Worm (Caenorhabditis elegans) whole organism, L1 larva: ENCODE data around the gene F36H12.3.
"Not testable (repeated sequence)": the region's sequence is repeated elsewhere in the genome, so short reads cannot be mapped to it uniquely, and the experiment has no call there.

Source experiments
- C16A3.4 ChIP-seq: fragments of 150-350 bp; optimal IDR thresholded peaks from 2 replicates; lab custom pipeline; 2014; ENCODE audit warnings: missing biosample characterization, missing genetic modification characterization
- Y116A8C.19 ChIP-seq: sonication (generic microtip); optimal IDR thresholded peaks from 2 replicates; lab custom pipeline; 2016; ENCODE audit warnings: missing compliant biosample characterization, missing genetic modification characterization, borderline replicate concordance
- alr-1 ChIP-seq: fragments of 200-800 bp; sonication (Bioruptor generic); optimal IDR thresholded peaks from 2 replicates; lab custom pipeline; 2018; ENCODE audit warnings: borderline replicate concordance, mild to moderate bottlenecking, missing genetic modification characterization, missing compliant biosample characterization
- ceh-82 ChIP-seq, 3 experiments: fragments of 150-350 bp in 1 of 3; sonication (generic microtip) in 2 of 3; optimal IDR thresholded peaks; 2 replicates each; lab custom pipeline; 2014 to 2017; ENCODE audit warnings: missing biosample characterization in 3 of 3, missing genetic modification characterization in 3 of 3
- dsc-1 ChIP-seq: sonication (generic microtip); optimal IDR thresholded peaks from 2 replicates; lab custom pipeline; 2016; ENCODE audit warnings: mild to moderate bottlenecking, missing genetic modification characterization, missing compliant biosample characterization
- efl-1 ChIP-seq, 4 experiments: fragments of 150-350 bp; optimal IDR thresholded peaks in 3 of 4; peaks in 1 of 4; 1 replicate in 1 of 4; 2 replicates in 3 of 4; lab custom pipeline; 2014; ENCODE audit warnings: missing biosample characterization in 2 of 4, missing genetic modification characterization in 2 of 4, missing genetic modification reagents in 2 of 4
- elt-2 ChIP-seq: sonication (generic microtip); optimal IDR thresholded peaks from 2 replicates; lab custom pipeline; 2016; ENCODE audit warnings: missing genetic modification characterization, mild to moderate bottlenecking, inconsistent platforms, missing compliant biosample characterization, missing genetic modification reagents
- elt-3 ChIP-seq, 6 experiments: fragments of 150-350 bp in 1 of 6; sonication (generic microtip); optimal IDR thresholded peaks; 2 replicates each; lab custom pipeline; 2017 to 2018; ENCODE audit warnings: missing biosample characterization in 6 of 6, missing genetic modification characterization in 6 of 6, inconsistent platforms in 1 of 6
- fkh-10 ChIP-seq: sonication (generic microtip); optimal IDR thresholded peaks from 2 replicates; lab custom pipeline; 2017; ENCODE audit warnings: missing biosample characterization, missing genetic modification reagents, missing genetic modification characterization
- fkh-8 ChIP-seq: sonication (generic microtip); optimal IDR thresholded peaks from 2 replicates; lab custom pipeline; 2016; ENCODE audit warnings: mild to moderate bottlenecking, missing genetic modification characterization, missing compliant biosample characterization
- fos-1 ChIP-seq: fragments of 150-350 bp; optimal IDR thresholded peaks from 2 replicates; lab custom pipeline; 2014; ENCODE audit warnings: missing biosample characterization, missing genetic modification characterization
- grh-1 ChIP-seq: fragments of 200-800 bp; sonication (Bioruptor generic); IDR thresholded peaks from 2 replicates; pipeline ENCODE4 v1.3.6; 2022; ENCODE audit warnings: missing genetic modification reagents, missing genetic modification characterization, missing compliant biosample characterization
- jun-1 ChIP-seq: fragments of 150-350 bp; optimal IDR thresholded peaks from 2 replicates; lab custom pipeline; 2014; ENCODE audit warnings: missing biosample characterization, missing genetic modification reagents, missing genetic modification characterization
- lin-15B ChIP-seq: fragments of 150-350 bp; sonication (generic microtip); optimal IDR thresholded peaks from 3 replicates; lab custom pipeline; 2014; ENCODE audit warnings: missing biosample characterization, missing genetic modification characterization
- lir-3 ChIP-seq: sonication (generic microtip); optimal IDR thresholded peaks from 2 replicates; lab custom pipeline; 2016; ENCODE audit warnings: mild to moderate bottlenecking, missing genetic modification characterization, moderate library complexity, missing compliant biosample characterization; ENCODE audit not compliant: poor library complexity
- mdl-1 ChIP-seq, 2 experiments: fragments of 150-350 bp; optimal IDR thresholded peaks; 2 replicates each; lab custom pipeline; 2014 to 2017; ENCODE audit warnings: missing biosample characterization in 2 of 2, missing genetic modification characterization in 2 of 2, inconsistent platforms in 1 of 2
- mef-2 ChIP-seq: fragments of 150-350 bp; optimal IDR thresholded peaks from 2 replicates; lab custom pipeline; 2014; ENCODE audit warnings: missing biosample characterization, missing genetic modification characterization
- mep-1 ChIP-seq: fragments of 150-350 bp; optimal IDR thresholded peaks from 2 replicates; lab custom pipeline; 2014; ENCODE audit warnings: missing biosample characterization, missing genetic modification characterization
- nhr-19 ChIP-seq: fragments of 200-800 bp; sonication (Bioruptor generic); conservative IDR thresholded peaks from 2 replicates; pipeline ENCODE4 v1.3.6; 2022; ENCODE audit warnings: missing genetic modification characterization, missing compliant biosample characterization
- nhr-28 ChIP-seq: fragments of 150-350 bp; optimal IDR thresholded peaks from 2 replicates; lab custom pipeline; 2014; ENCODE audit warnings: missing biosample characterization, missing genetic modification characterization
- nhr-47 ChIP-seq: sonication (generic microtip); optimal IDR thresholded peaks from 2 replicates; lab custom pipeline; 2016; ENCODE audit warnings: mild to moderate bottlenecking, missing genetic modification characterization, moderate library complexity, missing compliant biosample characterization
- nhr-71 ChIP-seq: sonication (generic microtip); optimal IDR thresholded peaks from 2 replicates; lab custom pipeline; 2016; ENCODE audit warnings: mild to moderate bottlenecking, missing genetic modification characterization, moderate library complexity, missing compliant biosample characterization
- nhr-90 ChIP-seq: sonication (generic microtip); optimal IDR thresholded peaks from 2 replicates; lab custom pipeline; 2016; ENCODE audit warnings: mild to moderate bottlenecking, missing genetic modification characterization, missing compliant biosample characterization; ENCODE audit not compliant: poor library complexity
- pag-3 ChIP-seq: sonication (generic microtip); optimal IDR thresholded peaks from 2 replicates; lab custom pipeline; 2017; ENCODE audit warnings: missing genetic modification characterization, mild to moderate bottlenecking, missing compliant biosample characterization, antibody characterized with exemption, borderline replicate concordance; ENCODE audit not compliant: insufficient read depth
- pax-3 ChIP-seq: fragments of 200-800 bp; sonication (Bioruptor generic); optimal IDR thresholded peaks from 2 replicates; lab custom pipeline; 2018; ENCODE audit warnings: mild to moderate bottlenecking, missing genetic modification characterization, moderate library complexity, missing compliant biosample characterization
- rnt-1 ChIP-seq: sonication (generic microtip); optimal IDR thresholded peaks from 2 replicates; lab custom pipeline; 2016; ENCODE audit warnings: mild to moderate bottlenecking, missing genetic modification characterization, moderate library complexity, missing compliant biosample characterization
- snpc-4 ChIP-seq: fragments of 150-350 bp; optimal IDR thresholded peaks from 2 replicates; lab custom pipeline; 2014; ENCODE audit warnings: missing biosample characterization, missing genetic modification characterization
- sox-4 ChIP-seq: sonication (generic microtip); optimal IDR thresholded peaks from 2 replicates; lab custom pipeline; 2016; ENCODE audit warnings: missing genetic modification characterization, missing compliant biosample characterization
- sptf-1 ChIP-seq: fragments of 150-350 bp; optimal IDR thresholded peaks from 2 replicates; lab custom pipeline; 2014; ENCODE audit warnings: missing biosample characterization, missing genetic modification characterization
- sup-37 ChIP-seq: fragments of 200-800 bp; sonication (Bioruptor generic); optimal IDR thresholded peaks from 2 replicates; lab custom pipeline; 2018; ENCODE audit warnings: mild to moderate bottlenecking, missing genetic modification characterization, missing compliant biosample characterization
- tlp-1 ChIP-seq: fragments of 150-350 bp; optimal IDR thresholded peaks from 2 replicates; lab custom pipeline; 2014; ENCODE audit warnings: missing biosample characterization, missing genetic modification characterization
- unc-62 ChIP-seq: fragments of 150-350 bp; optimal IDR thresholded peaks from 2 replicates; lab custom pipeline; 2014; ENCODE audit warnings: missing biosample characterization, missing genetic modification reagents, missing genetic modification characterization
- unc-98 ChIP-seq: fragments of 200-800 bp; sonication (Bioruptor generic); IDR thresholded peaks from 2 replicates; pipeline ENCODE4 v1.3.6; 2022; ENCODE audit warnings: missing genetic modification characterization, missing compliant biosample characterization
- xbp-1 ChIP-seq: sonication (generic microtip); optimal IDR thresholded peaks from 2 replicates; lab custom pipeline; 2016; ENCODE audit warnings: missing genetic modification characterization, missing compliant biosample characterization
- zag-1 ChIP-seq: fragments of 150-350 bp; optimal IDR thresholded peaks from 2 replicates; lab custom pipeline; 2014; ENCODE audit warnings: missing biosample characterization, missing genetic modification characterization
- zip-4 ChIP-seq: fragments of 200-800 bp; sonication (Bioruptor generic); optimal IDR thresholded peaks from 2 replicates; lab custom pipeline; 2018; ENCODE audit warnings: mild to moderate bottlenecking, missing genetic modification characterization, moderate library complexity, missing compliant biosample characterization
- ztf-11 ChIP-seq, 2 experiments: sonication (generic microtip); optimal IDR thresholded peaks; 2 replicates each; lab custom pipeline; 2016 to 2017; ENCODE audit warnings: missing genetic modification characterization in 2 of 2, missing biosample characterization in 1 of 2, missing compliant biosample characterization in 1 of 2
- ztf-4 ChIP-seq: fragments of 150-350 bp; optimal IDR thresholded peaks from 2 replicates; lab custom pipeline; 2014; ENCODE audit warnings: missing biosample characterization, missing genetic modification characterization

F36H12.3 gene

DNA sequence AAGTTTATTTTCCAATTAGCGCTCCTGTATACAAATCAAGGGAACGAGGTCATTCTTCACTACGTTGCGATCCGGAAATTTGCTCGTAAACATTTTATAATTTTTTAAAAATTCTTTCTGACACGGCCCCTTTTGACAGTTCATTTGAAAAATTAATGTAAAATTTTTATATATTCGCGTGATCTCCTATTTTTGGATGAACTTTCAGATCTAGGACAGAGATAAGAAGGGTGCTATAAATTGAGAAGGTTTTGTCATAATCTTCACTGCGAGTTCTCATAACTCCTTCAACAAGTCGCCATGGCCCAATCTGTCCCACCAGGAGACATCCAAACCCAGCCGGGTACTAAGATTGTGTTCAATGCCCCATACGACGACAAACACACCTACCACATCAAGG is 12.3 kb upstream of the F36H12.3 start, which contains the start of gene msp-19:
msp-19 (plus strand) TSS at position 301 of the 400 bp plus-strand sequence.
- not testable (repeated sequence) for TF ChIP-seq mef-2 (tag; lab: Kevin White, UChicago); unc-98 (GFP tag; lab: Robert Waterston, UW); dsc-1 (tag; lab: Kevin White, UChicago)

DNA sequence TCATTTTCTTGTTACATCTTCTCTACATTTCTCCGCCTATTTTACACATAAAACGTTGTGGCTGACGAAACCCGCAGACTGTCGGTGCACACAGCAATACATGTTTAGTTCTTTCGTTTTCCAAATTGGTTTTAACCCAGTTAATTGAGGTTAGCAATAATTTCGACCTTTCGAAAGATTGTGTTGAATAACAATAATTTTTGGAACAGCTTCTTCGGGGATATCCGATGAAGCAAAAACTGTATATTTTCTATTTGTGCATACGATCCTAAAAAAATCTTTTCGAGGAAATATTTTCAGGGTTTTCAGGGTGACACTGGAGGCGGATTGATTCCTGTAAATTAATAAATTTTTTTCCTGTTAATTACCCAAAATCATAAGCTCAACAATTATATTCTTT is 10.8 kb upstream of the F36H12.3 start:
- TF ChIP-seq nhr-19 (GFP tag; lab: Robert Waterston, UW) = peak; percentile 52

DNA sequence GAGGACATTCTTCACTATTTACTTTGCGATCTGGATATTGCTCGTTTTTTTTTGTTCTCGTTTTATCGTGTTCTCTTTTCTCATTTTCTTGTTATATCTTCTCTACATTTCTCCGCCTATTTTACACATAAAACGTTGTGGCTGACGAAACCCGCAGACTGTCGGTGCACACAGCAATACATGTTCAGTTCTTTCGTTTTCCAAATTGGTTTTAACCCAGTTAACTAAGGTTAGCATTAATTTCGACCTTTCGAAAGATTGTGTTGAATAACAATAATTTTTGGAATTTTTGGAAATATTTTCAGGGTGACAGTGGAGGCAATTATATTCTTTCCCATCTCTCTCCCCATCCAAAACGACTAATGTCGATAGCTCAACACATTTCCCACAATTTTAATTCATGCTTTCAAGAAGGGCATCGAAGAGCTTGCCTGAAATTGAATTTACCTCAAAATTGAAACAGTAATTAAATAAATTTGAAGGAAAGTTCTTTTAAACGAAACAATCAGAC is 7.9 kb upstream of the F36H12.3 start:
- TF ChIP-seq snpc-4 = peak; percentile 85
- TF ChIP-seq nhr-19 (GFP tag; lab: Robert Waterston, UW) = peak; percentile 70
- TF ChIP-seq elt-2 (tag; lab: Kevin White, UChicago) = peak; percentile 1
- TF ChIP-seq nhr-47 (tag; lab: Kevin White, UChicago) = peak; percentile 25

DNA sequence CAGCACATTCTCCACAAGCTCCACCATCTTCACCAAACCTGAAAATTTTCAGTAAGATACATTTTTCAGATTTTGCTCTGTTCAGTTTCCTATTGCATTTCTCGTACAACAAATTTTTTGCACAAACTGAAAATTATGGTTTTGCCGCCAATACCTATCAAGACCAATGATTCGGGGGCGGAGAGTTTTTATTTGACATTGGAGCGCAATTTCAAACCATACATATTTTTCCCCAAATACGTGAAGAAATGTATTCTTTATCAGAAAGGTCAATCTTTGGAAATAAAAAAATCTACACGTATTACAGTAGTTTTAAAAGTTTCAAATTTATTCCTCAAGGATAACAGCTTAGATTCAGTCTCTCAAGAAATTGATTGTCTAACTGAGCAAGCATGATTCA is 6.1 kb upstream of the F36H12.3 start, which contains the start of gene F36H12.5:
F36H12.5 (plus strand) TSS at position 301 of the 400 bp plus-strand sequence.
- no peak for TF ChIP-seq fos-1 (tag; lab: Kevin White, UChicago)
- no peak for TF ChIP-seq grh-1 (GFP tag; lab: Robert Waterston, UW)
- no peak for TF ChIP-seq mep-1 (tag; lab: Kevin White, UChicago)
- TF ChIP-seq nhr-71 (tag; lab: Kevin White, UChicago) = no peak
- TF ChIP-seq ztf-11 (tag; optimal IDR thresholded peaks at IDR 0.05; lab: Kevin White, UChicago) = no peak
- TF ChIP-seq lir-3 (tag; lab: Kevin White, UChicago) = no peak
- TF ChIP-seq sup-37 = no peak
- TF ChIP-seq rnt-1 (tag; lab: Kevin White, UChicago) = no peak
- TF ChIP-seq xbp-1 = no peak
- no peak for TF ChIP-seq tlp-1 (tag; lab: Kevin White, UChicago)
- no peak for TF ChIP-seq alr-1
- TF ChIP-seq sptf-1 (tag; lab: Kevin White, UChicago) = no peak
- no peak for TF ChIP-seq nhr-28 (tag; lab: Kevin White, UChicago)
- no peak for TF ChIP-seq sox-4
- no peak for TF ChIP-seq ceh-82 (tag; optimal IDR thresholded peaks at IDR 0.05; lab: Kevin White, UChicago)
- no peak for TF ChIP-seq mdl-1 (tag; optimal IDR thresholded peaks at IDR 0.05; lab: Kevin White, UChicago)
- TF ChIP-seq, all 84 proteins: peak for 0

DNA sequence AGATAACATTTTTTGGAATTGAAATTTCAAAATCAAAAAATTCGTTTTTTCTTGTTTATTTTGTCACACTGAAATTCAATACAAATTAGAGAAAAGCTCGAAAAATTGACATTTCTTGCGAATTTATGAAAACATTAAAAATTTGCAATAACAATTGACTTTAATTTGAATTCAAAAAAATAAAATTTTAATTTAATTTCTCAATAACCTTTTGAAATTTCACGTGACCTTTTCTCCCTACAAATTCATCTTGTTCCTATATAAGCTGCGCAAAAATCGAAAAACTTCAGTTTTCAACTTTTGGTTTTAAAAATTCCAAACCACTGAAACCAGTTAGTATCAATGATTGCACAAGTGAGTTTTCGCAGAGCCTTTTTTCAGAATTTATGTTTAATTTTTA is 3.8 kb upstream of the F36H12.3 start, which contains the start of gene F36H12.4:
F36H12.4 (plus strand) TSS at position 301 of the 400 bp plus-strand sequence.
- TF ChIP-seq efl-1 (optimal IDR thresholded peaks at IDR 0.05; lab: Kevin White, UChicago) (no peak), efl-1 (GFP tag; optimal IDR thresholded peaks at IDR 0.05 in 1 of 2; lab: Kevin White, UChicago) (peak in 1 of 2 experiments; percentile 74), xbp-1 (no peak)
- TF ChIP-seq, all 84 proteins: peak for 1

DNA sequence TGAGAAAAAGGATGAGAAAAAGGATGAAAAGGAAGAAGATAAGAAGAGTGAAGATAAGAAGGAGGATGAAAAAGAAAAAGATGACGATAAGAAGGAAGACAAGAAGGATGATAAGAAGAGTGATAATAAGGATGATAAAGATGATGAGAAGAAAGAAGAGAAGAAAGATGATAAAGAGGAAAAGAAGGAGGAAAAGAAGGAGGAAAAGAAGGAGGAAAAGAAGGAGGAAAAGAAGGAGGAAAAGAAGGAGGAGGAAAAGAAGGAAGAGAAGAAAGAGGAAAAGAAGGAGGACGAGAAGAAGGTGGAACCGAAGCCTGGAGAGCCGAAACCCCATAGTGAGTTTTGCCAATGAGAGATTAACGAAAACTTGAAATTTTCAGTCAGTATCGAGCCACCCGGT is 767 bp downstream of the F36H12.3 start:
- TF ChIP-seq ztf-4 (tag; lab: Kevin White, UChicago) = no peak
- TF ChIP-seq zag-1 (tag; lab: Kevin White, UChicago) = no peak
- no peak for TF ChIP-seq zip-4 (GFP tag; lab: Kevin White, UChicago)
- TF ChIP-seq nhr-90 = no peak
- no peak for TF ChIP-seq elt-2 (tag; lab: Kevin White, UChicago)
- no peak for TF ChIP-seq lin-15B (tag; lab: Kevin White, UChicago)
- TF ChIP-seq mdl-1 (tag; optimal IDR thresholded peaks at IDR 0.05; lab: Kevin White, UChicago) = no peak
- no peak for TF ChIP-seq fkh-8 (tag; lab: Kevin White, UChicago)
- no peak for TF ChIP-seq fkh-10
- TF ChIP-seq nhr-28 (tag; lab: Kevin White, UChicago) = no peak
- TF ChIP-seq sptf-1 (tag; lab: Kevin White, UChicago) = no peak
- no peak for TF ChIP-seq unc-62
- TF ChIP-seq rnt-1 (tag; lab: Kevin White, UChicago) = no peak
- no peak for TF ChIP-seq efl-1 (optimal IDR thresholded peaks at IDR 0.05; lab: Kevin White, UChicago)
- TF ChIP-seq efl-1 (GFP tag; optimal IDR thresholded peaks at IDR 0.05 in 1 of 2; lab: Kevin White, UChicago) = no peak
- TF ChIP-seq Y116A8C.19 (tag; lab: Kevin White, UChicago) = no peak
- TF ChIP-seq elt-3 (tag; optimal IDR thresholded peaks at IDR 0.05; lab: Kevin White, UChicago) = no peak
- no peak for TF ChIP-seq pag-3
- TF ChIP-seq pax-3 (tag; lab: Kevin White, UChicago) = no peak
- TF ChIP-seq C16A3.4 (tag; lab: Kevin White, UChicago) = no peak
- no peak for TF ChIP-seq jun-1 (tag; lab: Kevin White, UChicago)
